Worm (Caenorhabditis elegans) whole organism, late embryonic: ENCODE results near the gene msp-81.

ENCODE experiments used
- ama-1 ChIP-seq: fragments of 150-350 bp; optimal IDR thresholded peaks from 2 replicates; lab custom pipeline; 2014
- ceh-18 ChIP-seq: sonication (generic microtip); optimal IDR thresholded peaks from 2 replicates; lab custom pipeline; 2016; ENCODE audit warnings: missing genetic modification characterization, missing compliant biosample characterization
- ceh-24 ChIP-seq: sonication (generic microtip); optimal IDR thresholded peaks from 2 replicates; lab custom pipeline; 2016; ENCODE audit warnings: mild to moderate bottlenecking, missing genetic modification characterization, missing compliant biosample characterization
- fkh-10 ChIP-seq: fragments of 150-350 bp; optimal IDR thresholded peaks from 2 replicates; lab custom pipeline; 2014; ENCODE audit warnings: missing biosample characterization, missing genetic modification reagents, missing genetic modification characterization
- hlh-6 ChIP-seq: sonication (generic microtip); optimal IDR thresholded peaks from 2 replicates; lab custom pipeline; 2016; ENCODE audit warnings: missing genotype, missing genetic modification characterization, missing compliant biosample characterization
- lim-6 ChIP-seq: sonication (generic microtip); optimal IDR thresholded peaks from 2 replicates; lab custom pipeline; 2016; ENCODE audit warnings: missing genetic modification characterization, missing compliant biosample characterization
- nhr-11 ChIP-seq: fragments of 150-350 bp; optimal IDR thresholded peaks from 2 replicates; lab custom pipeline; 2014; ENCODE audit warnings: missing biosample characterization, missing genetic modification characterization

ce11 chrIV:9861921-9862320, 25.7 kb upstream of the msp-81 start, which contains the start of gene K07F5.14:
- TF ChIP-seq ceh-24 (no peak), ceh-18 (tag; lab: Kevin White, UChicago) (no peak), lim-6 (tag; lab: Kevin White, UChicago) (no peak), fkh-10 (no peak), hlh-6 (no peak), nhr-11 (no peak), ama-1 (no peak)
